Fruit fly (Drosophila melanogaster) whole organism, embryonic: ENCODE data around the gene RabGGTa.

Source experiments
- Awh ChIP-seq: fragments of 200-800 bp; sonication (Bioruptor generic); IDR thresholded peaks from 2 replicates; pipeline ENCODE4, ENCODE4 v1.3.6; 2022; ENCODE audit warnings: missing biosample characterization, missing genetic modification characterization
- CG1024 ChIP-seq: fragments of 200-800 bp; sonication (Bioruptor generic); IDR thresholded peaks from 2 replicates; pipeline ENCODE4 v1.3.6; 2022; ENCODE audit warnings: missing biosample characterization, missing genetic modification characterization
- CG11085 ChIP-seq: fragments of 200-800 bp; sonication (Bioruptor generic); IDR thresholded peaks from 2 replicates; pipeline ENCODE4 v1.3.6; 2022; ENCODE audit warnings: missing biosample characterization, missing genetic modification characterization
- CG12104 ChIP-seq: fragments of 200-800 bp; sonication (Bioruptor generic); optimal IDR thresholded peaks from 3 replicates; lab custom pipeline; 2016; ENCODE audit warnings: missing biosample characterization, missing genetic modification characterization
- CG12769 ChIP-seq: fragments of 200-800 bp; sonication (Bioruptor generic); optimal IDR thresholded peaks from 2 replicates; lab custom pipeline; 2019; ENCODE audit warnings: missing biosample characterization, mild to moderate bottlenecking, missing genetic modification characterization, moderate library complexity
- CG15011 ChIP-seq: fragments of 200-800 bp; sonication (Bioruptor generic); optimal IDR thresholded peaks from 3 replicates; lab custom pipeline; 2018; ENCODE audit warnings: missing biosample characterization, mild to moderate bottlenecking, missing genetic modification characterization
- CG17359 ChIP-seq: fragments of 200-800 bp; sonication (Bioruptor generic); optimal IDR thresholded peaks from 3 replicates; lab custom pipeline; 2018; ENCODE audit warnings: missing biosample characterization, mild to moderate bottlenecking, missing genetic modification characterization, moderate library complexity
- CG17568 ChIP-seq: fragments of 200-800 bp; sonication (Bioruptor generic); optimal IDR thresholded peaks from 2 replicates; lab custom pipeline; 2018; ENCODE audit warnings: missing biosample characterization, mild to moderate bottlenecking, missing genetic modification characterization, moderate library complexity
- CG18011 ChIP-seq: fragments of 200-800 bp; sonication (Bioruptor generic); optimal IDR thresholded peaks from 2 replicates; lab custom pipeline; 2017; ENCODE audit warnings: missing biosample characterization, missing genetic modification characterization, mild to moderate bottlenecking, moderate library complexity, missing genotype
- CG18476 ChIP-seq: fragments of 200-800 bp; sonication (Bioruptor generic); optimal IDR thresholded peaks from 2 replicates; lab custom pipeline; 2016; ENCODE audit warnings: missing biosample characterization, mild to moderate bottlenecking, missing genetic modification characterization
- CG2199 ChIP-seq: fragments of 200-800 bp; sonication (Bioruptor generic); IDR thresholded peaks from 3 replicates; pipeline ENCODE4 v1.3.6; 2022; ENCODE audit warnings: missing biosample characterization, missing genetic modification characterization
- CG30020 ChIP-seq: fragments of 200-800 bp; optimal IDR thresholded peaks from 2 replicates; lab custom pipeline; 2019; ENCODE audit warnings: missing biosample characterization, mild to moderate bottlenecking, missing genetic modification characterization, moderate library complexity
- CG3065 ChIP-seq: fragments of 200-800 bp; sonication (Bioruptor generic); optimal IDR thresholded peaks from 2 replicates; lab custom pipeline; 2016; ENCODE audit warnings: missing biosample characterization, missing genetic modification characterization
- CG4617 ChIP-seq: fragments of 200-800 bp; sonication (Bioruptor generic); optimal IDR thresholded peaks from 3 replicates; lab custom pipeline; 2016; ENCODE audit warnings: missing biosample characterization, missing genetic modification characterization, borderline replicate concordance
- CG6175 ChIP-seq: fragments of 200-800 bp; sonication (Bioruptor generic); IDR thresholded peaks from 3 replicates; pipeline ENCODE4 v1.3.6; 2022; ENCODE audit warnings: missing biosample characterization, missing genetic modification characterization
- CG6689 ChIP-seq: fragments of 200-800 bp; sonication (Bioruptor generic); IDR thresholded peaks from 2 replicates; pipeline ENCODE4 v1.3.6; 2022; ENCODE audit warnings: missing biosample characterization, missing genetic modification characterization
- CG7372 ChIP-seq: fragments of 200-800 bp; sonication (Bioruptor generic); IDR thresholded peaks from 2 replicates; pipeline ENCODE4 v1.3.6; 2022; ENCODE audit warnings: missing biosample characterization, missing genetic modification characterization
- CG9215 ChIP-seq: fragments of 200-800 bp; sonication (Bioruptor generic); IDR thresholded peaks from 2 replicates; pipeline ENCODE4 v1.3.6; 2022; ENCODE audit warnings: missing biosample characterization, missing genetic modification characterization
- CG9817 ChIP-seq: fragments of 200-800 bp; sonication (Bioruptor generic); optimal IDR thresholded peaks from 2 replicates; lab custom pipeline; 2018; ENCODE audit warnings: missing biosample characterization, mild to moderate bottlenecking, missing genetic modification characterization, moderate library complexity
- CG9932 ChIP-seq: fragments of 200-800 bp; sonication (Bioruptor generic); IDR thresholded peaks from 2 replicates; pipeline ENCODE4 v1.3.6; 2022; ENCODE audit warnings: missing biosample characterization, missing genetic modification characterization
- D19A ChIP-seq: fragments of 200-800 bp; optimal IDR thresholded peaks from 3 replicates; lab custom pipeline; 2019; ENCODE audit warnings: missing biosample characterization, mild to moderate bottlenecking, missing genetic modification characterization, moderate library complexity
- D19B ChIP-seq: fragments of 200-800 bp; sonication (Bioruptor generic); optimal IDR thresholded peaks from 2 replicates; lab custom pipeline; 2017; ENCODE audit warnings: missing biosample characterization, mild to moderate bottlenecking, missing genetic modification characterization
- Dbx ChIP-seq: fragments of 200-800 bp; sonication (Bioruptor generic); IDR thresholded peaks from 3 replicates; pipeline ENCODE4 v1.3.6; 2022; ENCODE audit warnings: missing biosample characterization, missing genetic modification characterization
- Ets65A ChIP-seq: fragments of 200-800 bp; sonication (Bioruptor generic); peaks from one replicate; lab custom pipeline; 2016; ENCODE audit warnings: missing biosample characterization, missing genetic modification characterization
- H2.0 ChIP-seq: fragments of 200-800 bp; sonication (Bioruptor generic); IDR thresholded peaks from 2 replicates; pipeline ENCODE4 v1.3.6; 2022; ENCODE audit warnings: missing biosample characterization, missing genetic modification characterization
- HLHmδ ChIP-seq: fragments of 200-800 bp; sonication (Bioruptor generic); optimal IDR thresholded peaks from 2 replicates; lab custom pipeline; 2018; ENCODE audit warnings: missing biosample characterization, mild to moderate bottlenecking, missing genetic modification characterization, moderate library complexity
- Hr78 ChIP-seq, 2 experiments: fragments of 200-800 bp in 1 of 2; fragments of >200 bp in 1 of 2; sonication (Bioruptor generic) in 1 of 2; optimal IDR thresholded peaks; 2 replicates each; lab custom pipeline; 2017 to 2019; ENCODE audit warnings: missing biosample characterization in 2 of 2, missing genetic modification characterization in 2 of 2, mild to moderate bottlenecking in 1 of 2, moderate library complexity in 1 of 2
- Meics ChIP-seq: fragments of 200-800 bp; sonication (Bioruptor generic); optimal IDR thresholded peaks from 2 replicates; lab custom pipeline; 2017; ENCODE audit warnings: missing biosample characterization, mild to moderate bottlenecking, missing genetic modification characterization
- Pdp1 ChIP-seq, 2 experiments: fragments of 200-800 bp; sonication (Bioruptor generic); optimal IDR thresholded peaks; 3 replicates each; lab custom pipeline; 2016; ENCODE audit warnings: missing biosample characterization in 2 of 2, missing genetic modification characterization in 2 of 2, mild to moderate bottlenecking in 1 of 2, moderate library complexity in 1 of 2
- abd-A ChIP-seq: fragments of 200-800 bp; sonication (Bioruptor generic); optimal IDR thresholded peaks from 3 replicates; lab custom pipeline; 2019; ENCODE audit warnings: missing biosample characterization, mild to moderate bottlenecking, missing genetic modification characterization, moderate library complexity
- ap ChIP-seq: fragments of 200-800 bp; sonication (Bioruptor generic); IDR thresholded peaks from 2 replicates; pipeline ENCODE4 v1.3.6; 2022; ENCODE audit warnings: missing biosample characterization, missing genetic modification characterization
- cas ChIP-seq: fragments of 200-800 bp; sonication (Bioruptor generic); IDR thresholded peaks from 2 replicates; pipeline ENCODE4 v1.3.6; 2022; ENCODE audit warnings: missing biosample characterization, missing genetic modification characterization
- cato ChIP-seq: fragments of 200-800 bp; sonication (Bioruptor generic); optimal IDR thresholded peaks from 2 replicates; lab custom pipeline; 2016; ENCODE audit warnings: missing biosample characterization, missing genetic modification characterization, borderline replicate concordance
- chm ChIP-seq: fragments of 200-800 bp; sonication (Bioruptor generic); IDR thresholded peaks from 2 replicates; pipeline ENCODE4 v1.3.6; 2022; ENCODE audit warnings: missing biosample characterization, missing genetic modification characterization
- crol ChIP-seq: fragments of 200-800 bp; sonication (Bioruptor generic); IDR thresholded peaks from 2 replicates; pipeline ENCODE4 v1.3.6; 2022; ENCODE audit warnings: missing biosample characterization, missing genetic modification characterization
- cwo ChIP-seq: fragments of 200-800 bp; sonication (Bioruptor generic); optimal IDR thresholded peaks from 3 replicates; lab custom pipeline; 2017; ENCODE audit warnings: missing biosample characterization, missing genetic modification characterization, mild to moderate bottlenecking, moderate library complexity, missing genetic modification reagents
- dpn ChIP-seq, 2 experiments: fragments of 200-800 bp; sonication (Bioruptor generic); optimal IDR thresholded peaks; 3 replicates each; lab custom pipeline; 2016; ENCODE audit warnings: missing biosample characterization in 2 of 2, missing genetic modification characterization in 2 of 2
- ftz-f1 ChIP-seq: fragments of 200-800 bp; sonication (Bioruptor generic); optimal IDR thresholded peaks from 2 replicates; lab custom pipeline; 2016; ENCODE audit warnings: missing biosample characterization, missing genetic modification characterization
- lov ChIP-seq, 2 experiments: fragments of 200-800 bp in 1 of 2; fragments of >200 bp in 1 of 2; sonication (Bioruptor generic) in 1 of 2; IDR thresholded peaks in 1 of 2; optimal IDR thresholded peaks in 1 of 2; 2 replicates in 1 of 2; 3 replicates in 1 of 2; pipeline versions ENCODE4 v1.3.6 to Lab custom; 2017 to 2022; ENCODE audit warnings: missing biosample characterization in 1 of 2, missing genetic modification characterization in 1 of 2
- pan ChIP-seq, 4 experiments: fragments of >200 bp in 3 of 4; fragments of 200-800 bp in 1 of 4; sonication (Bioruptor generic) in 1 of 4; optimal IDR thresholded peaks in 3 of 4; IDR thresholded peaks in 1 of 4; 2 replicates each; pipeline versions ENCODE4 v1.3.6 to Lab custom; 2017 to 2022; ENCODE audit warnings: missing biosample characterization in 2 of 4, missing genetic modification characterization in 2 of 4, mixed read lengths in 1 of 4
- phol ChIP-seq: fragments of 200-800 bp; sonication (Bioruptor generic); optimal IDR thresholded peaks from 3 replicates; lab custom pipeline; 2018; ENCODE audit warnings: missing biosample characterization, mild to moderate bottlenecking, missing genetic modification characterization, moderate library complexity
- pnt ChIP-seq: fragments of 200-800 bp; sonication (Bioruptor generic); optimal IDR thresholded peaks from 3 replicates; lab custom pipeline; 2016; ENCODE audit warnings: missing biosample characterization, missing genetic modification characterization
- prd ChIP-seq, 3 experiments: fragments of >200 bp in 2 of 3; fragments of 200-800 bp in 1 of 3; sonication (Bioruptor generic) in 1 of 3; optimal IDR thresholded peaks in 2 of 3; IDR thresholded peaks in 1 of 3; 2 replicates in 2 of 3; 3 replicates in 1 of 3; pipeline versions ENCODE4 v1.3.6 to Lab custom; 2017 to 2022; ENCODE audit warnings: missing biosample characterization in 1 of 3, missing genetic modification characterization in 1 of 3
- pum ChIP-seq: fragments of 200-800 bp; sonication (Bioruptor generic); optimal IDR thresholded peaks from 2 replicates; lab custom pipeline; 2016; ENCODE audit warnings: missing biosample characterization, missing genetic modification characterization
- salm ChIP-seq: fragments of 200-800 bp; sonication (Bioruptor generic); optimal IDR thresholded peaks from 2 replicates; lab custom pipeline; 2018; ENCODE audit warnings: missing biosample characterization, mild to moderate bottlenecking, missing genetic modification characterization
- sd ChIP-seq: fragments of 200-800 bp; sonication (Bioruptor generic); optimal IDR thresholded peaks from 3 replicates; lab custom pipeline; 2018; ENCODE audit warnings: missing biosample characterization, mild to moderate bottlenecking, missing genetic modification characterization, moderate library complexity
- sim ChIP-seq: fragments of 200-800 bp; sonication (Bioruptor generic); IDR thresholded peaks from 2 replicates; pipeline ENCODE4 v1.3.6; 2022; ENCODE audit warnings: missing biosample characterization, missing genetic modification characterization
- sr ChIP-seq: fragments of 200-800 bp; sonication (Bioruptor generic); IDR thresholded peaks from 3 replicates; pipeline ENCODE4 v1.3.6; 2022; ENCODE audit warnings: missing biosample characterization, missing genetic modification characterization
- z ChIP-seq: fragments of 200-800 bp; sonication (Bioruptor generic); IDR thresholded peaks from 3 replicates; pipeline ENCODE4 v1.3.6; 2022; ENCODE audit warnings: missing biosample characterization, missing genetic modification characterization

Gene RabGGTa

dm6 chr3R:5081671-5082070, 46.2 kb upstream of the RabGGTa start (continued):
- TF ChIP-seq Dbx (GFP tag; lab: Robert Waterston, UW) = peak; percentile 46; the same call in 1 of the 3 replicates
- TF ChIP-seq CG17568 (GFP tag; lab: Kevin White, UChicago) = no peak
- TF ChIP-seq sr (GFP tag; lab: Robert Waterston, UW) = no peak
- no peak for TF ChIP-seq CG18476
- TF ChIP-seq sd (tag; lab: Kevin White, UChicago) = peak; percentile 48
- TF ChIP-seq CG7372 (GFP tag; lab: Robert Waterston, UW) = peak; percentile 58
- no peak for TF ChIP-seq CG30020 (tag; lab: Kevin White, UChicago)
- no peak for TF ChIP-seq pnt (GFP tag; lab: Kevin White, UChicago)
- TF ChIP-seq Ets65A (GFP tag; lab: Kevin White, UChicago) = no peak
- TF ChIP-seq CG2199 (GFP tag; lab: Robert Waterston, UW) = 0 out of 3 replicates have a peak, but pooled peaks have one; percentile 56
- TF ChIP-seq cas = no peak
- no peak for TF ChIP-seq z (GFP tag; lab: Robert Waterston, UW)
- no peak for TF ChIP-seq CG11085 (GFP tag; lab: Robert Waterston, UW)
- peak; percentile 9 for TF ChIP-seq HLHmδ (GFP tag; lab: Kevin White, UChicago)
- no peak for TF ChIP-seq salm
- TF ChIP-seq CG17359 (tag; lab: Kevin White, UChicago) = peak; percentile 15
- TF ChIP-seq CG18011 = no peak
- no peak for TF ChIP-seq H2.0 (GFP tag; lab: Robert Waterston, UW)
- no peak for TF ChIP-seq pum (GFP tag; lab: Kevin White, UChicago)
- no peak for TF ChIP-seq phol (tag; lab: Kevin White, UChicago)
- TF ChIP-seq CG1024 (GFP tag; lab: Robert Waterston, UW) = no peak
- no peak for TF ChIP-seq D19A (tag; lab: Kevin White, UChicago)
- peak; percentile 87 for TF ChIP-seq Meics (GFP tag; lab: Kevin White, UChicago)
- TF ChIP-seq chm (GFP tag; lab: Robert Waterston, UW) = peak; percentile 19; the same call in 1 of the 2 replicates
- TF ChIP-seq ftz-f1 = peak; percentile 73
- no peak for TF ChIP-seq CG15011
- TF ChIP-seq CG9215 (GFP tag; lab: Robert Waterston, UW) = no peak
- TF ChIP-seq Awh = no peak
- peak; percentile 51 for TF ChIP-seq CG12769 (tag; lab: Kevin White, UChicago)
- TF ChIP-seq crol (GFP tag; lab: Robert Waterston, UW) = peak; percentile 81
- TF ChIP-seq CG6689 = no peak
- TF ChIP-seq CG12104 (GFP tag; lab: Kevin White, UChicago) = no peak
- no peak; the same call in 2 of the 3 replicates for TF ChIP-seq CG6175 (GFP tag; lab: Robert Waterston, UW)
- no peak for TF ChIP-seq CG4617 (GFP tag; lab: Kevin White, UChicago)
- no peak for TF ChIP-seq CG3065 (GFP tag; lab: Kevin White, UChicago)
- no peak for TF ChIP-seq ap
- peak; percentile 78 for TF ChIP-seq abd-A (tag; lab: Kevin White, UChicago)
- TF ChIP-seq CG9817 (tag; lab: Kevin White, UChicago) = no peak
- no peak for TF ChIP-seq cwo
- no peak for TF ChIP-seq lov (optimal IDR thresholded peaks at IDR 0.05; lab: Kevin White, UChicago)
- TF ChIP-seq lov (GFP tag; IDR thresholded peaks at IDR 0.05; lab: Robert Waterston, UW) = 0 out of 3 replicates have a peak, but pooled peaks have one; percentile 34
- no peak for TF ChIP-seq sim (GFP tag; lab: Robert Waterston, UW)
- no peak for TF ChIP-seq dpn (GFP tag; optimal IDR thresholded peaks at IDR 0.05; lab: Kevin White, UChicago)
- TF ChIP-seq D19B (GFP tag; lab: Kevin White, UChicago) = no peak
- no peak for TF ChIP-seq cato (GFP tag; lab: Kevin White, UChicago)
- TF ChIP-seq pan (optimal IDR thresholded peaks at IDR 0.05; lab: Kevin White, UChicago) = no peak
- TF ChIP-seq pan (GFP tag; optimal IDR thresholded peaks at IDR 0.05 in 1 of 2, IDR thresholded peaks at IDR 0.05 in 1 of 2) = peak in 1 of 2 experiments; percentile 6
- peak in 1 of 2 experiments; percentile 30 for TF ChIP-seq Pdp1 (GFP tag; optimal IDR thresholded peaks at IDR 0.05; lab: Kevin White, UChicago)
- TF ChIP-seq prd (optimal IDR thresholded peaks at IDR 0.05; lab: Kevin White, UChicago) = no peak
- TF ChIP-seq prd (GFP tag; IDR thresholded peaks at IDR 0.05; lab: Robert Waterston, UW) = 0 out of 3 replicates have a peak, but pooled peaks have one; percentile 23
- TF ChIP-seq Hr78 (GFP tag; optimal IDR thresholded peaks at IDR 0.05; lab: Kevin White, UChicago) = peak in 1 of 2 experiments; percentile 50
- TF ChIP-seq CG9932 (GFP tag; lab: Robert Waterston, UW) = no peak
